Fruit fly (Drosophila melanogaster): ENCODE results near the gene CG10602.

DNA sequence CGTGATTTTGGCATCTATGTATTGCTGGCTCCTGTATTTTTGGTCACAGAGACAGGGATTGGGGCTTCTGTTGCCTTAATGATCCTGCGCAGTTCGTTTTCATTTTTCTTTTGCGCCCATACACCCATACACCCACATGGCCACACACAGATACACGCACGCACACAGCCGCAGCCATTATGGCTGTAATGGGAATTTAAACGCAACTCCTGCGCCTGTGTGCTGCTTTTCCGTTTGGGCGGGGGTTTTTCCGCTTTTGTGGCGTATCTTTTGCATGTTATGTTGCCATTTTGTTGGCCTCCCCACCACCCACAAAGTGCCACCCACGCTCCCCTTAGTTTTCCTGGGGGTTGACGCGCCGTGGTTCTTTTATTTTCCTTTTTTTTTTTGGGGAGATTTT is 8.8 kb upstream of the CG10602 start:
- TF ChIP-seq CG8478 (optimal IDR thresholded peaks at IDR 0.05) (no peak), usp (GFP tag; optimal IDR thresholded peaks at IDR 0.05) (no peak)

Measured in whole organism.